Worm (Caenorhabditis elegans) whole organism, dauer: ENCODE measurements around the gene srj-13.

Experiments
- unc-62 ChIP-seq: sonication (generic microtip); optimal IDR thresholded peaks from 2 replicates; lab custom pipeline; 2017; ENCODE audit warnings: missing biosample characterization, missing genetic modification reagents, missing genetic modification characterization

srj-13 gene

DNA sequence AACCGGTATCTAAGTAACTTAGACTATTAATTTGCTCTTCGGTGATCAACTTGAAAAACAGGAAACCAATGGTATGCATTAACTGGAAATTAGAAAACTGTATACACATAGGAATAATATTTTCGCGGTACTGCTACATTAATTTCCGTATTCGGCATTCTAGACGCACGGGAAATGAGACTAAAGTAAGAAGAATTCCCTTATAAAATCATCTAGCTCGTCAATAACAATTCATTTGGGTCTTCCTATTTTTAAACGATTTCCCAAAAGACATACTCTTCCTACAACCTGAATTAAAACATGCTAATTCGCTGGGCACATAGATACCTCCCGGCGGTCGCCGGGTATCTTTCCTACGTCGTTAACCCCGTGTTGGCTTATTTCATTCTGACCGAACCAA is at the start of gene srj-13:
Gene srj-13, plus strand, starts transcription at position 301 of the 400 bp plus-strand sequence.
- TF ChIP-seq unc-62 (GFP tag; lab: Kevin White, UChicago) = no peak

DNA sequence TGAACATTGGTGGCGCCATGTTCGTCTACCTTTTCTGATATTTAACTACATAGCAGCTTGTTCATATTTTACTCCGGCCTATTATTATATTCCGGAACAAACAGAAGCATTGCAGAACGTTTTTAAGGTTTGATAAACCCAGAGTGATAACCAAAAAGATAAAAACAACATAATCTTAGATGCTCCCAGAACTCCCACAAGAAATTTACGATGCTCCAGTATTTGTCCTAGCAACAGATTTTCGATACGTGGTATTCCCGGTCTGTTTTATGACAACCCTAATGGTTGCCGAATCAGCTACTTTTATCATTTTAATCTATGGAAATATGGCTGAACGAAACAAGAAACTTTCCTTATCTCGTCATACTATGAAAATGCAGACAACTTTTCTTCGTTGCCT is 48.9 kb upstream of the srj-13 start:
- TF ChIP-seq unc-62 (GFP tag; lab: Kevin White, UChicago) = no peak

DNA sequence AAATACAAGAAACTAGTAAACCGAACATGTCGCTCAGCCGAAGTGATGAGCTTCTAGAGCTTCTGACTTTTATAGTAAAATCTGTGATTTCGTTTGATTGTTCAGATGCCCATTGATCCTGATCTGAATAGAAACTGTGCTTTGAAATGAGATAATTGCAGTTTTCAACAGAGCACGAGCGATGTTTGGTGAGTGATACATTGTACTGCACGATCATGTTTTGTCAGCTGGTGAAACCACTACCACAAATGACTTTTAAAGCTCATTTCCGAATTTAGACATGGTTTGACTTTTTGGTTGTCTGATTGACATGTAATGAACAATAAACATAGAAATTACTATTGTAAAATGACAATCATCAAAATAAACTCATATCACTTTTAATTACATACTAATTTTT is 47.0 kb upstream of the srj-13 start, which contains the start of gene tag-293:
Gene tag-293, minus strand, starts transcription at position 101 of the 400 bp plus-strand sequence.
- no peak for TF ChIP-seq unc-62 (GFP tag; lab: Kevin White, UChicago)

DNA sequence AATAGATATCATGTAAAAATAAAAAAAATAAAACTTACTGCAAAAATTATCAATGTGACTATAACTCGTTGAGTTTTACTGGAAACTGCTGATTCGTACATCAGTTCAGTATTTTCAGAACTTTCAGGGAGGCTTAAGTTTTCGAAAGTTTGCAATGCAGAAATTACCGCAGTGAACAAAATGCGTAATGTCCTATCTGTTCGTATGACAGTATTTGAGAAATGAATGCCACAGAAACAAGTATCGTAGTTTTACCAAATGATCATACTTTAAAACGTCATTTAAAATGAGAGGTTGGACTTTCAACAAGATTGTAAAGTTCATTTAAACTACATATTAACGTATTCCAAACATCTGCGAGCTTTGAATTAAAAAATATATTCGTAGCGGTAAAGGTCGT is 45.8 kb upstream of the srj-13 start, which contains the start of gene C03G6.21:
Gene C03G6.21, minus strand, starts transcription at position 101 of the 400 bp plus-strand sequence.
- TF ChIP-seq unc-62 (GFP tag; lab: Kevin White, UChicago) = no peak

DNA sequence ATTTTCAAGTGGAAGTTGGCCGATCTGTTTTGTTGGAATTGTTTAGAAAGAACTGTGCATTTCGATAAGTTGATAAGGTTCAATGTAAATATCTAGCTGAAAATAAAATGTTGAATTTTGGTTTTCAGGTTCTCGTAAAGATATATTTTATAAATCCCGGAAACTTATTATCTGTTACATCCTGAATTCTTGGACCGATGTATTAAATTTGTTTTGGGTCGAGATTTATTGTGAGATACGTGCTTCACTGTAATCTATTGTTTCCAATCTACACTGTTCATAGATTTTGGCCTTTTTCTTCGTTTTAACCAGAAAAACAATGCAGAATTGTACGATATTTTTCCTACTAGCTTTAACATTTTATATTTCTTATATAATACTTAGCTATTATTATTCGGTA is 45.3 kb upstream of the srj-13 start, which contains the start of gene C03G6.6:
Gene C03G6.6, plus strand, starts transcription at position 301 of the 400 bp plus-strand sequence.
- no peak for TF ChIP-seq unc-62 (GFP tag; lab: Kevin White, UChicago)

DNA sequence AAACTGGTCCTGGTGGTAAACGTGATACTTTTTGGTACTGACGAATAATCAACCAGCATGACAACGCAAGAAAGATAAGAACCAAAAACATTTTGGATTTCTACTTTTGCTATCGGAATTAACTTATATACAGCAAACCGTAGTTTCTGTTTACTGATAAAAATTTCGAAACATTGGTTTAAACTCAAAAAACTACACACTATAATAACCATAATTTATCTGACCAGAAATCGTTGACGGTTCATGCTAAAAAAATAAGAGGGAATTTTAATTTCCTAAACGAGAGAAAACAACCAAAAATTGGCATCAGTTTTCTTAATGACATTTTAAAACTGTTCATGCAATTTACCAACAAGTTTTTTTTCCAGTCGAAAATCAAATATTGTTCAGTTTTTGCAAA is 40.8 kb upstream of the srj-13 start, which contains the start of gene cyp-35A1:
Gene cyp-35A1, minus strand, starts transcription at position 101 of the 400 bp plus-strand sequence.
- TF ChIP-seq unc-62 (GFP tag; lab: Kevin White, UChicago) = no peak

DNA sequence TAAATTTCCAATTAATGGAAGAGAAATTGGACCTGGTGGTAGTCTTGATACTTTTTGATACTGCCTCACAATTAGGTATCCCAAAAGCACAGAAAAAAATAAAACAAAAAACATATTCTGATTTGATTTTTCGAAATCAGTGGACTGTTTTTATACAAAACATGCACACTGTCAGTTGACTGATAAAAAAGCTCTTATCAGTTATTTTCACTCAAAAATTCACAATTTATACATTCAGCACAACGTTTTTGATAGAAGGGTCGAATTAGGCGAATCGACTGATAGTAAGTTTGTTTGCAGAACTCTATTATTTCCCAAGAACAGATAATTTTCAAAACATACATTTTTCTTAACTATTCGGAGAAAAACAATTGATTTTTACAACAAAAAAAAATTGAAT is 38.4 kb upstream of the srj-13 start, which contains the start of gene cyp-35A2:
Gene cyp-35A2, minus strand, starts transcription at position 124 of the 400 bp plus-strand sequence.
- no peak for TF ChIP-seq unc-62 (GFP tag; lab: Kevin White, UChicago)

DNA sequence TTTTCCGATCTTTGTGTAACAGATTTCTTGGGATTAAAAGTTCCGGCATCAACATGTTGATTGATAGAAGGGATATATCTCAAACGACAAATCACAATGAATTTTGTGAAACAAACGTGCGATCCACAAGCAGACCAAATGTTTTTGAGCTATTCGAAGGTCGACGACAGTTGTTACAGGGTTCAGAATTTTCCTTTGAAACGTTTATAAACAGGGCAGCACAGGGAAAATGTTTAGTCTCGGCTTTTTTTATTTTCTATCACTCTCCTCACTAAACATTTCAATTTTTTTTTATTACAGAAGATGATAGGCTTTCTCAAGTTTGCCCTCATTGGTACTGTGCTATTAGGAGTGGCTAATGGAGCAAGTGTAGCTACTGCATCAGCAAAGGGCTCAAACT is 37.5 kb upstream of the srj-13 start, which contains the start of gene exc-13:
Gene exc-13, plus strand, starts transcription at position 301 of the 400 bp plus-strand sequence.
- TF ChIP-seq unc-62 (GFP tag; lab: Kevin White, UChicago) = no peak

DNA sequence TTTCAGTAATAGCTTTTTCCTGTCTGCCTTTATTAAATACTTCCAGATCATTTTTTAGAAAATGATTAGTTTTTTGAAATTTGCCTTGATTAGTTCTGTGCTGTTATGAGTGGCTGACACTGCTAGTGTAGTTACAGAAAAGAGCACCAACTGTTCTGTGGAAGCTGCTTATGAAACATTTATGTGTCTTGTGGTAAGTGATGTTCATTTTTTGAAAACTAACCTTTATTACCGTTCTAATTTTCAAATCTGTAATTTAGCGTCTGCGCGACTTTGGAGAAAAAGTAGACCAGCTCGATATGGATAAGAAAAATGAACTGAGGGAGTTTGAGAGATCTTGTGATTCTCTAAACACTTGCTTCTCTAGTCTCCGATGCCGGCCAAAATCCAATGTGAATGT is 32.9 kb upstream of the srj-13 start, which contains the start of gene srj-14:
Gene srj-14, plus strand, starts transcription at position 131 of the 400 bp plus-strand sequence.
- no peak for TF ChIP-seq unc-62 (GFP tag; lab: Kevin White, UChicago)

DNA sequence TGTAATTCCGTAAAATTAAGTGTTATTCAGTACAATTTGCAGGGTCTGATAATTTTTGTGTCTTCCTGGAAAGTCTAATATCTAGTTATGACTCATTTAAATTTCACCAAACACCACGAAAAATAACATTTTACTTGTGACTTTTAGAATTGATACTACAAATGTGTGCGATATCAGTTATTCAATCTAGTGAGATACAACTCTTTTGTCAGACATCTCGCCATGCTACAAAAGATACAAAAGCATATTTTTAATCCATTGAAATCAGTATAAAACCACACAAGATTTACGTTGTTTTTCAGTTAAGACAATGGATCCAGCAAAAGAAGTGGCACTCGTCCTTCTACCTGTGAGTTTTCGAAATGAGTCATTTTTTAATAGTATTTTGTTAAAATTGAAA is 28.4 kb upstream of the srj-13 start, which contains the start of gene srx-56:
Gene srx-56, plus strand, starts transcription at position 301 of the 400 bp plus-strand sequence.
- TF ChIP-seq unc-62 (GFP tag; lab: Kevin White, UChicago) = no peak

DNA sequence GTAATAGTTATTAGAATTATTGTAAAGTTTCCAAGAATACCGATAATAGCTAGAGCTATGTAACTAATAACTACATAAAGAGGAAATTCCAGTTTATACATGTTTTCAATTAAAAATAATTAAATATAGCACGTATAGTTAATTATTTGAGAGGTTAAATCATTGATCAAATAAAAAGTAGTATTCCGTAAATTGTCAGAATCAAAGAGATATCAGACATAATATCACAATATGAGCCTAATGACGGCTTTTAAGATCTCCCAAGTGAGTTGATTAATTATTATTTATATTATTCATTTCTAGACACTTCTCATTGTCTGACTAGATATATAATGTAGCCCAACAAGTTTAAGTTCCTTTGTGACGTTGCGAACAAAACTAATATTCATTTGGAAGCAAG is 23.1 kb upstream of the srj-13 start, which contains the start of gene srsx-24:
Gene srsx-24, minus strand, starts transcription at position 101 of the 400 bp plus-strand sequence.
- TF ChIP-seq unc-62 (GFP tag; lab: Kevin White, UChicago) = no peak

DNA sequence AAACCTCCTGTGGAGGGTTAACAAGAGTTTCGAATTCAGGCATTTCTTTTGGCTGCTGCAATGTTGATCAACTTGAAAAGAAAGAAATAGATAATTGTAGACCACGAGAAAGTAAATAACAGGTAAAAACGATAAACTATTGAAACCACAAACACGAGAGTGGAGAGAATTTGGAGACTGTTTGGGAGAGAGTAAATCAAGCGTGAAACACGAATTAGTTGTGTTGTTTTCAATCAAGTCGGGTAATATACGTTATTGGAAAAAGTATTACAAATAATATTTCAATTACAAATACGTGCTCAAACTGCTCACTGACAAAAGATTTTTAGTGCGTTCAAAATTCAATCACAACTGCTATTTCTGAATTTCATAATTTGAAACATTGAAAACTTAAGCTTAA is 21.4 kb upstream of the srj-13 start, which contains the start of gene C03G6.17:
Gene C03G6.17, minus strand, starts transcription at position 101 of the 400 bp plus-strand sequence.
- TF ChIP-seq unc-62 (GFP tag; lab: Kevin White, UChicago) = no peak

DNA sequence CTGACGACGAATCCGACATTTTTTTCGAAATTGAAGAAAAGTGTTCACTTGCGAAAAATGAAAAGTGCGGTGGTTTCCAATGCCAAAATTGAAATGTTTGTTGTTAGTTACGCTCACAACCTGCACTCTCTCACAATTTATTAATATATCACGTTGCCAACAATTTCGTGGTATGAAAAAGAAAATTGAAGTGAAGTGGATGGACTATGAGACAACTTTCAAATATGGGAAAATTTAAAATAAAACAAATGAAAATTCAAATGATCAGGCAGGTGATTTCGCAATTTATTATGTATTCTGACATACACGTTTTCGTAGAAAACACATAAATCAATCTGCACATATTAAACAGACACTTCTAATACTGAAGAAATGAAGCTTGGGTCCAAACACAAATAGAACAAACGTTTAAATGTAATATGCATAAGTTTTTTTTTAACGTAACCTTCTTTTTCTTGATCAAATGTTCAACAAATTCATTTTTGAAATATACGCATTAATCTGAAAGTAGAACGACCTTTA is 16.3 kb upstream of the srj-13 start, which contains the start of gene srp-6:
Gene srp-6, minus strand, starts transcription at position 51 of the 522 bp plus-strand sequence.
- TF ChIP-seq unc-62 (GFP tag; lab: Kevin White, UChicago) = no peak

DNA sequence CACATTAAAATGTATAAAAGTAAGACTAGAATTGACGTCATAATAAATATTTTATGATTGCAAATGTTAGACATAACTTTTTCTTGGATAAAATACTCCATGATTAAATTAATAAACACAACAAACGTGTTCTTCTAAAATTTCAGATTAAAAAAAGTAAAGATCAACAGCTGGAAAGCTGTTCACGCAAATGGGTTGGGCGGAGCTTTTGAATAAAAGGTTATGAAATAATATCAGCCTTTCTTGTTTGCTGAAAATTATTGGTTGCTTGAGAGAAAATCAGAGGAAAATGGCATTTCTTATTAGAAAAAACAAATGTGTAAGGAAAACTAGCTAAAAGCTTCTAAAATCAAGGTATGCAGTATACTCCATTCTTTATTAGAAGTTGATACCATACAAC is 14.7 kb upstream of the srj-13 start, which contains the start of gene C02H6.3:
Gene C02H6.3, minus strand, starts transcription at position 101 of the 400 bp plus-strand sequence.
- TF ChIP-seq unc-62 (GFP tag; lab: Kevin White, UChicago) = no peak

DNA sequence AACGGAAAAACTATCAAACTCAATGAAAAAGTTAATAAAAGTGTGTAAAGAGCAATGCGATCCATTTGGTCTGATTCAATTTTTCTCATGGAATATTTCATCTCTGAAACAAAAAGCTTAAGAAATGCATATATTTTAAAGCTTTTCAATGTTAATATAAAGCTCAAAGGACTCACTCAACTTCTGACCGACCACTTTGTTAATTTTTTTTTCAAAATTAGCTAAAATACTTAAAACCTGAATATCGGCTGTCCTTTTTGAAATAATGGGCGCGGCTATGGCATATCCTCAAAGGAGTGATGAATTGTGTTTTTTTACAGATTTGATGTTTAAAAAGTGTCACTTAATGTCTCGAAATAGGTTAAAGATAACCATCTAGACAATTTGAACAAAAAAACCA is 12.7 kb upstream of the srj-13 start, which contains the start of gene C02H6.1:
Gene C02H6.1, minus strand, starts transcription at position 101 of the 400 bp plus-strand sequence.
- TF ChIP-seq unc-62 (GFP tag; lab: Kevin White, UChicago) = no peak

DNA sequence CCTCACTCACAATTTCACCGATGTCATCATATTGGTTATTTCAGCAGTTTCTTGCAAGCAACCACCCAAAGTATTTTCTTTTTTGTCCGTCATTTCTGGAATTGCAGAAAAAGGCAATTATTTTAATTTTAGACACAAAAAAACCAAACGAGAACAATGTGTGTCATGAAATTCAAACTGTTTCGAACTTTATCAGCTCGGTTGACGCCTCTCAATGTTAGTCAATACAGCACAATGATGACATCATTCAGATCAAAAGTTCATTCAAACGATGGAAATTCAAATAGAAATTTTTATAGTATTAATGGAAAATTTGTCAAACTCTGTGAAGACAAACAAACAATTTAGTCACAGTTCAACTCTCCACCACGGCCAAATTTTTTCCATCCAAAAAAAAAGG is 10.5 kb upstream of the srj-13 start, which contains the start of gene fbxa-105:
Gene fbxa-105, minus strand, starts transcription at position 97 of the 400 bp plus-strand sequence.
- no peak for TF ChIP-seq unc-62 (GFP tag; lab: Kevin White, UChicago)
